Worm (Caenorhabditis elegans) whole organism, mixed stage, embryonic: ENCODE measurements around the gene F54E4.2.

ENCODE experiments used
- M03D4.4 ChIP-seq: sonication (generic microtip); optimal IDR thresholded peaks from 2 replicates; lab custom pipeline; 2017; ENCODE audit warnings: mild to moderate bottlenecking, missing genetic modification characterization, missing compliant biosample characterization
- bed-3 ChIP-seq: fragments of 200-800 bp; sonication (Bioruptor generic); optimal IDR thresholded peaks from 3 replicates; lab custom pipeline; 2018; ENCODE audit warnings: mild to moderate bottlenecking, missing genetic modification characterization, moderate library complexity, missing compliant biosample characterization
- blmp-1 ChIP-seq: fragments of 150-350 bp; optimal IDR thresholded peaks from 2 replicates; lab custom pipeline; 2014; ENCODE audit warnings: missing biosample characterization, missing genetic modification characterization
- ceh-39 ChIP-seq: fragments of 150-350 bp; optimal IDR thresholded peaks from 2 replicates; lab custom pipeline; 2014; ENCODE audit warnings: missing biosample characterization, missing genetic modification characterization
- ceh-43 ChIP-seq: fragments of 200-800 bp; sonication (Bioruptor generic); optimal IDR thresholded peaks from 2 replicates; lab custom pipeline; 2018; ENCODE audit warnings: mild to moderate bottlenecking, missing genetic modification characterization, moderate library complexity, missing compliant biosample characterization
- ceh-83 ChIP-seq: fragments of 200-800 bp; sonication (Bioruptor generic); optimal IDR thresholded peaks from 2 replicates; lab custom pipeline; 2018; ENCODE audit warnings: mild to moderate bottlenecking, missing genetic modification characterization, missing compliant biosample characterization
- cnd-1 ChIP-seq: fragments of 200-800 bp; sonication (Bioruptor generic); optimal IDR thresholded peaks from 2 replicates; lab custom pipeline; 2018; ENCODE audit warnings: mild to moderate bottlenecking, missing genetic modification characterization, missing compliant biosample characterization
- elt-1 ChIP-seq: sonication (generic microtip); optimal IDR thresholded peaks from 2 replicates; lab custom pipeline; 2017; ENCODE audit warnings: missing genetic modification characterization, mild to moderate bottlenecking, missing compliant biosample characterization, antibody characterized with exemption, moderate library complexity, borderline replicate concordance; ENCODE audit not compliant: insufficient read depth
- elt-3 ChIP-seq: fragments of 150-350 bp; optimal IDR thresholded peaks from 2 replicates; lab custom pipeline; 2014; ENCODE audit warnings: missing biosample characterization, missing genetic modification characterization
- flh-1 ChIP-seq: fragments of 200-800 bp; sonication (Bioruptor generic); optimal IDR thresholded peaks from 2 replicates; lab custom pipeline; 2018; ENCODE audit warnings: mild to moderate bottlenecking, missing genetic modification characterization, moderate library complexity, missing compliant biosample characterization
- ham-2 ChIP-seq: fragments of 200-800 bp; sonication (Bioruptor generic); optimal IDR thresholded peaks from 2 replicates; lab custom pipeline; 2018; ENCODE audit warnings: mild to moderate bottlenecking, missing genetic modification characterization, missing compliant biosample characterization
- hlh-1 ChIP-seq: fragments of 150-350 bp; optimal IDR thresholded peaks from 2 replicates; lab custom pipeline; 2014; ENCODE audit warnings: missing biosample characterization, missing genetic modification reagents, missing genetic modification characterization
- lin-13 ChIP-seq: fragments of 150-350 bp; optimal IDR thresholded peaks from 2 replicates; lab custom pipeline; 2014; ENCODE audit warnings: missing biosample characterization, missing genetic modification characterization
- lin-32 ChIP-seq: fragments of 200-800 bp; sonication (Bioruptor generic); optimal IDR thresholded peaks from 2 replicates; lab custom pipeline; 2018; ENCODE audit warnings: mild to moderate bottlenecking, missing genetic modification characterization, missing compliant biosample characterization
- lsy-2 ChIP-seq: fragments of 150-350 bp; optimal IDR thresholded peaks from 2 replicates; lab custom pipeline; 2014; ENCODE audit warnings: missing biosample characterization, missing genetic modification characterization
- mls-2 ChIP-seq: sonication (generic microtip); optimal IDR thresholded peaks from 2 replicates; lab custom pipeline; 2016; ENCODE audit warnings: mild to moderate bottlenecking, missing genetic modification characterization, moderate library complexity, missing compliant biosample characterization
- nhr-12 ChIP-seq: fragments of 150-350 bp; optimal IDR thresholded peaks from 2 replicates; lab custom pipeline; 2014; ENCODE audit warnings: missing biosample characterization, missing genetic modification characterization
- nhr-2 ChIP-seq: fragments of 150-350 bp; optimal IDR thresholded peaks from 2 replicates; lab custom pipeline; 2014; ENCODE audit warnings: missing biosample characterization, missing genetic modification characterization
- nhr-28 ChIP-seq: fragments of 150-350 bp; optimal IDR thresholded peaks from 2 replicates; lab custom pipeline; 2014; ENCODE audit warnings: missing biosample characterization, missing genetic modification characterization
- pha-4 ChIP-seq: fragments of 150-350 bp; optimal IDR thresholded peaks from 2 replicates; lab custom pipeline; 2018; ENCODE audit warnings: missing biosample characterization, missing genetic modification reagents, missing genetic modification characterization
- sem-2 ChIP-seq: fragments of 200-800 bp; sonication (Bioruptor generic); optimal IDR thresholded peaks from 2 replicates; lab custom pipeline; 2018; ENCODE audit warnings: mild to moderate bottlenecking, missing genetic modification characterization, missing compliant biosample characterization
- snpc-4 ChIP-seq: fragments of 150-350 bp; optimal IDR thresholded peaks from 2 replicates; lab custom pipeline; 2014; ENCODE audit warnings: missing biosample characterization, missing genetic modification characterization
- sptf-1 ChIP-seq: sonication (generic microtip); optimal IDR thresholded peaks from 2 replicates; lab custom pipeline; 2017; ENCODE audit warnings: mild to moderate bottlenecking, missing genetic modification characterization, moderate library complexity, missing compliant biosample characterization
- tbx-8 ChIP-seq: fragments of 200-800 bp; sonication (Bioruptor generic); optimal IDR thresholded peaks from 2 replicates; lab custom pipeline; 2018; ENCODE audit warnings: mild to moderate bottlenecking, missing genetic modification characterization, moderate library complexity, missing compliant biosample characterization
- unc-120 ChIP-seq: sonication (generic microtip); optimal IDR thresholded peaks from 2 replicates; lab custom pipeline; 2017; ENCODE audit warnings: missing genetic modification characterization, missing compliant biosample characterization; ENCODE audit not compliant: poor library complexity, severe bottlenecking
- unc-62 ChIP-seq: fragments of 150-350 bp; optimal IDR thresholded peaks from 2 replicates; lab custom pipeline; 2014; ENCODE audit warnings: missing biosample characterization, missing genetic modification reagents, missing genetic modification characterization
- zip-8 ChIP-seq: fragments of 150-350 bp; optimal IDR thresholded peaks from 2 replicates; lab custom pipeline; 2014; ENCODE audit warnings: missing biosample characterization, missing genetic modification characterization

The F54E4.2 gene

DNA sequence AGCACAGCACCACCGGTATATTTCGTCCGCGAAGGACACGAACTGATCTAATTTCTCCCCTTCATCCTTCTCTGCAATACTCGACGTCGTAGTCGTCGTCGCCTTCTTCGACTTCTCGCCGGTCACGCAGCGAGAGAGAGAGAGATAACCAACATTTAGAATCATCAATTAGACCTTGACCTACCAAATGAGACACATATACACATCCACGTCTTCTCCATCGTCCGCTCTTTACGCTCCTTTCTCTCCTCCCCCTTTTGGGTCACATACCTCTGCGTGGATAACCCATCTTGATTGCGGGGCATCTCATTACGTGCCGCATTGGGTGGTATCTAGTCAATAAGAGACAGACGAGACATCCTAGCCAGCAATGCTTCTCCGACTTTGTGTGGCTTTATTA, 47.3 kb downstream of the F54E4.2 start, which contains the start of gene sym-1:
Gene sym-1 (plus strand): TSS at position 194 of the 400 bp plus-strand sequence.
- TF ChIP-seq nhr-2 (tag; lab: Kevin White, UChicago) (peak; percentile 27), nhr-28 (tag; lab: Kevin White, UChicago) (no peak), ceh-83 (GFP tag; lab: Kevin White, UChicago) (peak; percentile 27), pha-4 (tag; lab: Kevin White, UChicago) (no peak), ham-2 (GFP tag; lab: Kevin White, UChicago) (peak; percentile 89), zip-8 (tag; lab: Kevin White, UChicago) (no peak), elt-1 (peak; percentile 84), unc-120 (no peak), lin-13 (tag; lab: Kevin White, UChicago) (no peak), lin-32 (no peak), cnd-1 (tag; lab: Kevin White, UChicago) (peak; percentile 2), flh-1 (no peak), hlh-1 (tag; lab: Kevin White, UChicago) (no peak)

DNA sequence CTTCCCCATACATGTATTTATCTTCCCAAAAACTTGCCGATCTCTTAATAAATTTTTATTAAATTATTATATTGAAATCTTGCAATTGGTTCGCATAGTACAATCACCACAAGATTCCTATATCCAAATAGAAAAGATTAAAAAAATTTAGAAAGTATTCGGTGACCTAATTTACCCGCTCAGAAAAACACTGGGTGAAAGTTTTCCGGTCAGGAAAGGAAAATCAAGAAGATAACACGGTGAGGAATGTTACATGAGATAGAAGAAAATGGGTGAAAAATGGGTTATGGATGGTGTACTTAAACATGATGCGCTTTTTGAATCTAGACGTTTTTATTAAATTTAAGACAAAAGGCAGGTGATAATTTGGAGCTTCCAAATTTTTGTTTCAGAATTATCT, 47.9 kb downstream of the F54E4.2 start:
- TF ChIP-seq blmp-1 (tag; lab: Kevin White, UChicago) (peak; percentile 64), nhr-28 (tag; lab: Kevin White, UChicago) (no peak), ceh-43 (GFP tag; lab: Kevin White, UChicago) (no peak), lin-13 (tag; lab: Kevin White, UChicago) (no peak)
- TF ChIP-seq, all 35 proteins: peak for 1

DNA sequence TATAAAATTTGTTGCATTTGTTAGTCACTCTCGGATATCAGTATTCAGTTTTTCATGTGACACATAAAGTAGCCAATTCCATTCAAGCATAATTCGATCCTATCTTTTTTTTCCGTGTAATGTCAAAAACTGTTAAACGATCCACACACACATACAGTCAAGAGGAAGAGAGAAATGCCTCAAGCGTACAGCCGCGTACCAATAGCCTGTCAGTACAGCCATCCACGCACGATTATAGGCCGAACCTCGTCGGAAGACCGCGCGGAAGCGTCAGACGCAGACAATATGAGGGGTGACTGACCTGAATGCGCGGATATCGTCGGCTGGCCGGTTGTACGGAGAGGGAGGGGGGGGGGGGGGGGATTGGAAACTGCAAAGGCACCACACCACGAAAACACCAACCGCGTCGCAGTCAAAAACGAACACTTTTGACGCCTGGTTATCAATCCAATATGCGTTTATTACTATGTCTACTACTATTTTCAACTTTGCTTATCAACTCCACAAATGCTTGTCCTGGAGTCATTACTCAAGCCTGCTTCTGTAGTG, 51.1 kb downstream of the F54E4.2 start, which contains the start of gene let-4:
Gene let-4 (plus strand): TSS at position 357 of the 549 bp plus-strand sequence.
- TF ChIP-seq ham-2 (GFP tag; lab: Kevin White, UChicago): peak; percentile 96
- TF ChIP-seq lin-32: no peak
- TF ChIP-seq sem-2: no peak
- peak; percentile 20 for TF ChIP-seq mls-2
- TF ChIP-seq sptf-1 (tag; lab: Kevin White, UChicago): peak; percentile 59
- TF ChIP-seq ceh-39 (tag; lab: Kevin White, UChicago): no peak
- TF ChIP-seq flh-1: no peak
- peak; percentile 2 for TF ChIP-seq M03D4.4 (tag; lab: Kevin White, UChicago)
- TF ChIP-seq nhr-2 (tag; lab: Kevin White, UChicago): peak; percentile 44
- TF ChIP-seq zip-8 (tag; lab: Kevin White, UChicago): no peak
- no peak for TF ChIP-seq ceh-43 (GFP tag; lab: Kevin White, UChicago)
- peak; percentile 28 for TF ChIP-seq ceh-83 (GFP tag; lab: Kevin White, UChicago)
- no peak for TF ChIP-seq lsy-2 (tag; lab: Kevin White, UChicago)
- TF ChIP-seq pha-4 (tag; lab: Kevin White, UChicago): no peak
- TF ChIP-seq, all 35 proteins: peak for 6

DNA sequence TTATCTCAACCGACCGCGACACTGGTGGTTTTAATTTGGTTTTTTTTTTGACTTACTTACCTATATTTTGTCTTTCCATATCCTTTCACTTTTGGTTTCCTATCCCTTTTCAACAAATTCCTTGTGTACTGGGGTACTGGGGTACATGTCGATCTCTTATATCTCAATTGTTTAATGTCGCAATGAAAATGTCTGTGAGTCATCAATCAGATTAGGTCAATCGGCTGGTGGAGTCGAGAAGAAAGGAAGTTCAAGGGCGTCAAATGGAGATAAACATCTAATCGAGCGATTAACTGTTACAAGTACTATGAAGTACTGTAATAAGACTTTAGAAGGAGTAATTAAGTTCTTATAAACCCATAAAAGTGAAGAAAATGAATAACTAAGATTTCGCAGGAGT, 52.8 kb downstream of the F54E4.2 start:
- TF ChIP-seq sptf-1 (tag; lab: Kevin White, UChicago) (no peak), cnd-1 (tag; lab: Kevin White, UChicago) (no peak), lin-13 (tag; lab: Kevin White, UChicago) (no peak), lin-32 (no peak), bed-3 (GFP tag; lab: Kevin White, UChicago) (no peak), unc-62 (GFP tag; lab: Kevin White, UChicago) (peak; percentile 86), elt-1 (peak; percentile 82), lsy-2 (tag; lab: Kevin White, UChicago) (no peak), nhr-2 (tag; lab: Kevin White, UChicago) (peak; percentile 78), nhr-12 (no peak), elt-3 (no peak), tbx-8 (GFP tag; lab: Kevin White, UChicago) (no peak), mls-2 (no peak), M03D4.4 (tag; lab: Kevin White, UChicago) (no peak), snpc-4 (no peak), ceh-39 (tag; lab: Kevin White, UChicago) (no peak)
